Fruit fly (Drosophila melanogaster) whole organism, embryonic: ENCODE data around the gene CG4957.

ENCODE experiments used
- ATbp ChIP-seq: fragments of 200-800 bp; sonication (Bioruptor generic); optimal IDR thresholded peaks from 2 replicates; lab custom pipeline; 2017; ENCODE audit warnings: missing biosample characterization, mild to moderate bottlenecking, missing genetic modification characterization, missing genetic modification reagents
- Adf1 ChIP-seq: fragments of 200-800 bp; sonication (Bioruptor generic); IDR thresholded peaks from 2 replicates; pipeline ENCODE4 v1.3.6; 2022; ENCODE audit warnings: missing biosample characterization, missing genetic modification characterization
- CG1024 ChIP-seq: fragments of 200-800 bp; sonication (Bioruptor generic); IDR thresholded peaks from 2 replicates; pipeline ENCODE4 v1.3.6; 2022; ENCODE audit warnings: missing biosample characterization, missing genetic modification characterization
- CG11093 ChIP-seq: fragments of 200-800 bp; sonication (Bioruptor generic); IDR thresholded peaks from 3 replicates; pipeline ENCODE4 v1.3.6; 2022; ENCODE audit warnings: missing biosample characterization, missing genetic modification characterization
- CG13624 ChIP-seq: fragments of 200-800 bp; sonication (Bioruptor generic); optimal IDR thresholded peaks from 2 replicates; lab custom pipeline; 2016; ENCODE audit warnings: missing biosample characterization, missing genetic modification characterization
- CG1529 ChIP-seq: fragments of 200-800 bp; sonication (Bioruptor generic); optimal IDR thresholded peaks from 3 replicates; lab custom pipeline; 2018; ENCODE audit warnings: missing biosample characterization, missing genetic modification characterization
- CG18262 ChIP-seq: fragments of 200-800 bp; optimal IDR thresholded peaks from 3 replicates; lab custom pipeline; 2019; ENCODE audit warnings: missing biosample characterization, mild to moderate bottlenecking, missing genetic modification characterization, moderate library complexity
- CG2120 ChIP-seq: fragments of 200-800 bp; sonication (Bioruptor generic); optimal IDR thresholded peaks from 3 replicates; lab custom pipeline; 2016; ENCODE audit warnings: missing biosample characterization, missing genetic modification characterization
- CG2678 ChIP-seq: fragments of 200-800 bp; sonication (Bioruptor generic); optimal IDR thresholded peaks from 3 replicates; lab custom pipeline; 2019; ENCODE audit warnings: missing biosample characterization, mild to moderate bottlenecking, missing genetic modification characterization, moderate library complexity
- CG2712 ChIP-seq: fragments of 200-800 bp; optimal IDR thresholded peaks from 3 replicates; lab custom pipeline; 2019; ENCODE audit warnings: missing biosample characterization, mild to moderate bottlenecking, missing genetic modification characterization, moderate library complexity
- CG2889 ChIP-seq: fragments of 200-800 bp; sonication (Bioruptor generic); IDR thresholded peaks from 3 replicates; pipeline ENCODE4 v1.3.6; 2022; ENCODE audit warnings: missing biosample characterization, missing genetic modification characterization
- CG31441 ChIP-seq: fragments of 200-800 bp; sonication (Bioruptor generic); IDR thresholded peaks from 2 replicates; pipeline ENCODE4 v1.3.6; 2022; ENCODE audit warnings: missing biosample characterization, missing genetic modification characterization
- CG3407 ChIP-seq: fragments of 200-800 bp; sonication (Bioruptor generic); optimal IDR thresholded peaks from 2 replicates; lab custom pipeline; 2018; ENCODE audit warnings: missing biosample characterization, mild to moderate bottlenecking, missing genetic modification characterization
- CG6689 ChIP-seq: fragments of 200-800 bp; sonication (Bioruptor generic); IDR thresholded peaks from 2 replicates; pipeline ENCODE4 v1.3.6; 2022; ENCODE audit warnings: missing biosample characterization, missing genetic modification characterization
- CG6791 ChIP-seq: fragments of 200-800 bp; sonication (Bioruptor generic); IDR thresholded peaks from 3 replicates; pipeline ENCODE4 v1.3.6; 2022; ENCODE audit warnings: missing biosample characterization, missing genetic modification characterization; ENCODE audit not compliant: partially characterized antibody
- CG7928 ChIP-seq: fragments of 200-800 bp; sonication (Bioruptor generic); optimal IDR thresholded peaks from 2 replicates; lab custom pipeline; 2017; ENCODE audit warnings: missing biosample characterization, mild to moderate bottlenecking, missing genetic modification characterization
- CG7987 ChIP-seq: fragments of 200-800 bp; sonication (Bioruptor generic); optimal IDR thresholded peaks from 2 replicates; lab custom pipeline; 2018; ENCODE audit warnings: missing biosample characterization, mild to moderate bottlenecking, missing genetic modification characterization, moderate library complexity
- CG8765 ChIP-seq: fragments of 200-800 bp; sonication (Bioruptor generic); IDR thresholded peaks from 2 replicates; pipeline ENCODE4 v1.3.6; 2022; ENCODE audit warnings: missing biosample characterization, missing genetic modification characterization
- CG8924 ChIP-seq: fragments of 200-800 bp; optimal IDR thresholded peaks from 3 replicates; lab custom pipeline; 2019; ENCODE audit warnings: missing biosample characterization, mild to moderate bottlenecking, missing genetic modification characterization, moderate library complexity
- CG9609 ChIP-seq: fragments of 200-800 bp; sonication (Bioruptor generic); optimal IDR thresholded peaks from 3 replicates; lab custom pipeline; 2016; ENCODE audit warnings: missing biosample characterization, missing genetic modification characterization
- Dip2 ChIP-seq: fragments of 200-800 bp; sonication (Bioruptor generic); IDR thresholded peaks from 2 replicates; pipeline ENCODE4 v1.3.6; 2022; ENCODE audit warnings: missing biosample characterization, missing genetic modification characterization
- Dip3 ChIP-seq: fragments of 200-800 bp; sonication (Bioruptor generic); optimal IDR thresholded peaks from 3 replicates; lab custom pipeline; 2016; ENCODE audit warnings: missing biosample characterization, missing genetic modification characterization
- Fer1 ChIP-seq: fragments of 200-800 bp; sonication (Bioruptor generic); optimal IDR thresholded peaks from 2 replicates; lab custom pipeline; 2017; ENCODE audit warnings: missing biosample characterization, mild to moderate bottlenecking, missing genetic modification characterization
- MESR4 ChIP-seq: fragments of 200-800 bp; sonication (Bioruptor generic); optimal IDR thresholded peaks from 2 replicates; lab custom pipeline; 2018; ENCODE audit warnings: missing biosample characterization, mild to moderate bottlenecking, missing genetic modification characterization, moderate library complexity
- Med ChIP-seq: fragments of 200-800 bp; sonication (Bioruptor generic); peaks from one replicate; lab custom pipeline; 2016; ENCODE audit warnings: missing biosample characterization, missing genetic modification characterization, mild to moderate bottlenecking, inconsistent platforms, moderate library complexity
- Sox100B ChIP-seq: fragments of 200-800 bp; sonication (Bioruptor generic); optimal IDR thresholded peaks from 3 replicates; lab custom pipeline; 2018; ENCODE audit warnings: missing biosample characterization, mild to moderate bottlenecking, missing genetic modification characterization
- YL-1 ChIP-seq: fragments of 200-800 bp; sonication (Bioruptor generic); optimal IDR thresholded peaks from 3 replicates; lab custom pipeline; 2017; ENCODE audit warnings: missing biosample characterization, mild to moderate bottlenecking, missing genetic modification characterization
- al ChIP-seq: fragments of 200-800 bp; sonication (Bioruptor generic); IDR thresholded peaks from 2 replicates; pipeline ENCODE4 v1.3.6; 2022; ENCODE audit warnings: missing biosample characterization, missing genetic modification characterization
- aop ChIP-seq: fragments of 200-800 bp; sonication (Bioruptor generic); IDR thresholded peaks from 2 replicates; pipeline ENCODE4 v1.3.6; 2022; ENCODE audit warnings: missing biosample characterization, missing genetic modification characterization
- ase ChIP-seq: fragments of 200-800 bp; sonication (Bioruptor generic); IDR thresholded peaks from 3 replicates; pipeline ENCODE4 v1.3.6; 2022; ENCODE audit warnings: missing biosample characterization, missing genetic modification characterization
- az2 ChIP-seq: fragments of 200-800 bp; sonication (Bioruptor generic); optimal IDR thresholded peaks from 3 replicates; lab custom pipeline; 2016; ENCODE audit warnings: missing biosample characterization, missing genetic modification characterization
- btn ChIP-seq: fragments of 200-800 bp; sonication (Bioruptor generic); optimal IDR thresholded peaks from 2 replicates; lab custom pipeline; 2016; ENCODE audit warnings: missing biosample characterization, missing genetic modification characterization
- chinmo ChIP-seq: fragments of 200-800 bp; sonication (Bioruptor generic); IDR thresholded peaks from 4 replicates; pipeline ENCODE4 v1.3.6; 2022; ENCODE audit warnings: missing biosample characterization, missing genetic modification characterization; ENCODE audit not compliant: partially characterized antibody
- dati ChIP-seq: fragments of 200-800 bp; sonication (Bioruptor generic); IDR thresholded peaks from 2 replicates; pipeline ENCODE4 v1.3.6; 2022; ENCODE audit warnings: missing biosample characterization, missing genetic modification characterization
- dysf ChIP-seq: fragments of 200-800 bp; sonication (Bioruptor generic); IDR thresholded peaks from 3 replicates; pipeline ENCODE4 v1.3.6; 2022; ENCODE audit warnings: missing biosample characterization, missing genetic modification characterization
- emc ChIP-seq: fragments of 200-800 bp; sonication (Bioruptor generic); optimal IDR thresholded peaks from 2 replicates; lab custom pipeline; 2016; ENCODE audit warnings: missing biosample characterization, missing genetic modification characterization
- eve ChIP-seq, 2 experiments: fragments of >200 bp; optimal IDR thresholded peaks; 2 replicates each; lab custom pipeline; 2017; ENCODE audit warnings: missing biosample characterization in 2 of 2, missing genetic modification characterization in 2 of 2
- fd3F ChIP-seq: fragments of 200-800 bp; sonication (Bioruptor generic); optimal IDR thresholded peaks from 2 replicates; lab custom pipeline; 2018; ENCODE audit warnings: missing biosample characterization, mild to moderate bottlenecking, missing genetic modification characterization, moderate library complexity
- fu2 ChIP-seq: fragments of 200-800 bp; sonication (Bioruptor generic); optimal IDR thresholded peaks from 2 replicates; lab custom pipeline; 2016; ENCODE audit warnings: missing biosample characterization, missing genetic modification characterization
- gfzf ChIP-seq: fragments of 200-800 bp; sonication (Bioruptor generic); optimal IDR thresholded peaks from 2 replicates; lab custom pipeline; 2016; ENCODE audit warnings: missing biosample characterization, mild to moderate bottlenecking, missing genetic modification characterization, moderate library complexity
- hth ChIP-seq: fragments of >200 bp; optimal IDR thresholded peaks from 2 replicates; lab custom pipeline; 2017; ENCODE audit warnings: inconsistent platforms
- mirr ChIP-seq: fragments of 200-800 bp; sonication (Bioruptor generic); optimal IDR thresholded peaks from 3 replicates; lab custom pipeline; 2018; ENCODE audit warnings: missing biosample characterization, mild to moderate bottlenecking, missing genetic modification characterization
- nau ChIP-seq: fragments of 200-800 bp; sonication (Bioruptor generic); optimal IDR thresholded peaks from 3 replicates; lab custom pipeline; 2017; ENCODE audit warnings: missing biosample characterization, mild to moderate bottlenecking, missing genetic modification characterization, missing genetic modification reagents
- org-1 ChIP-seq: fragments of 200-800 bp; sonication (Bioruptor generic); optimal IDR thresholded peaks from 2 replicates; lab custom pipeline; 2017; ENCODE audit warnings: missing biosample characterization, missing genetic modification characterization
- p53 ChIP-seq: fragments of 200-800 bp; sonication (Bioruptor generic); optimal IDR thresholded peaks from 2 replicates; lab custom pipeline; 2016; ENCODE audit warnings: missing biosample characterization, missing genetic modification characterization
- pros ChIP-seq: fragments of 200-800 bp; sonication (Bioruptor generic); optimal IDR thresholded peaks from 3 replicates; lab custom pipeline; 2019; ENCODE audit warnings: missing biosample characterization, mild to moderate bottlenecking, missing genetic modification characterization, moderate library complexity
- sc ChIP-seq, 3 experiments: fragments of >200 bp in 2 of 3; fragments of 200-800 bp in 1 of 3; sonication (Bioruptor generic) in 1 of 3; optimal IDR thresholded peaks; 2 replicates in 2 of 3; 3 replicates in 1 of 3; lab custom pipeline; 2017; ENCODE audit warnings: mild to moderate bottlenecking in 1 of 3, missing biosample characterization in 1 of 3, missing genetic modification characterization in 1 of 3, missing genetic modification reagents in 1 of 3
- shn ChIP-seq: fragments of 200-800 bp; sonication (Bioruptor generic); optimal IDR thresholded peaks from 3 replicates; lab custom pipeline; 2016; ENCODE audit warnings: missing biosample characterization, missing genetic modification characterization
- tap ChIP-seq: fragments of 200-800 bp; optimal IDR thresholded peaks from 3 replicates; lab custom pipeline; 2019; ENCODE audit warnings: missing biosample characterization, mild to moderate bottlenecking, missing genetic modification characterization, moderate library complexity
- tio ChIP-seq: fragments of 200-800 bp; sonication (Bioruptor generic); optimal IDR thresholded peaks from 2 replicates; lab custom pipeline; 2017; ENCODE audit warnings: missing biosample characterization, missing genetic modification characterization, inconsistent platforms
- toy ChIP-seq: fragments of 200-800 bp; sonication (Bioruptor generic); IDR thresholded peaks from 2 replicates; pipeline ENCODE4 v1.3.6; 2022; ENCODE audit warnings: missing biosample characterization, missing genetic modification characterization
- z ChIP-seq: fragments of 200-800 bp; sonication (Bioruptor generic); IDR thresholded peaks from 3 replicates; pipeline ENCODE4 v1.3.6; 2022; ENCODE audit warnings: missing biosample characterization, missing genetic modification characterization

The CG4957 gene

dm6 chr2L:10276846-10277245, 8.2 kb downstream of the CG4957 start (continued):
- TF ChIP-seq CG31441 (no peak), Fer1 (GFP tag; lab: Kevin White, UChicago) (no peak), CG1024 (GFP tag; lab: Robert Waterston, UW) (no peak), CG2889 (no peak), Adf1 (GFP tag; lab: Robert Waterston, UW) (no peak), aop (GFP tag; lab: Robert Waterston, UW) (no peak), CG6689 (peak; percentile 19; the same call in 1 of the 2 replicates), al (GFP tag; lab: Robert Waterston, UW) (no peak), org-1 (no peak), CG1529 (GFP tag; lab: Kevin White, UChicago) (no peak), btn (peak; percentile 17), CG7928 (GFP tag; lab: Kevin White, UChicago) (no peak), hth (lab: Kevin White, UChicago) (no peak), gfzf (no peak), CG3407 (peak; percentile 18), dysf (GFP tag; lab: Robert Waterston, UW) (no peak), eve (GFP tag; optimal IDR thresholded peaks at IDR 0.05; lab: Kevin White, UChicago) (peak in 1 of 2 experiments; percentile 81), CG9609 (GFP tag; lab: Kevin White, UChicago) (peak; percentile 13), CG18262 (tag; lab: Kevin White, UChicago) (peak; percentile 20), ATbp (GFP tag; lab: Kevin White, UChicago) (no peak), fd3F (GFP tag; lab: Kevin White, UChicago) (no peak), CG8924 (tag; lab: Kevin White, UChicago) (no peak), pros (no peak), nau (GFP tag; lab: Kevin White, UChicago) (no peak), tio (no peak), az2 (GFP tag; lab: Kevin White, UChicago) (peak; percentile 32), dati (GFP tag; lab: Robert Waterston, UW) (0 out of 2 replicates have a peak, but pooled peaks have one; percentile 8), CG2712 (tag; lab: Kevin White, UChicago) (no peak), emc (GFP tag; lab: Kevin White, UChicago) (no peak), Sox100B (GFP tag; lab: Kevin White, UChicago) (no peak), tap (tag; lab: Kevin White, UChicago) (no peak), sc (optimal IDR thresholded peaks at IDR 0.05; lab: Kevin White, UChicago) (no peak), sc (GFP tag; optimal IDR thresholded peaks at IDR 0.05; lab: Kevin White, UChicago) (no peak), fu2 (GFP tag; lab: Kevin White, UChicago) (no peak), toy (GFP tag; lab: Robert Waterston, UW) (no peak), CG2120 (GFP tag; lab: Kevin White, UChicago) (no peak), YL-1 (GFP tag; lab: Kevin White, UChicago) (no peak), CG7987 (GFP tag; lab: Kevin White, UChicago) (peak; percentile 11), ase (peak; percentile 25; the same call in 1 of the 3 replicates), Med (peak; percentile 86), CG6791 (no peak), shn (GFP tag; lab: Kevin White, UChicago) (peak; percentile 10), chinmo (no peak; the same call in 3 of the 4 replicates), Dip3 (GFP tag; lab: Kevin White, UChicago) (no peak), Dip2 (GFP tag; lab: Robert Waterston, UW) (no peak), p53 (GFP tag; lab: Kevin White, UChicago) (peak; percentile 11), CG11093 (0 out of 3 replicates have a peak, but pooled peaks have one; percentile 43), MESR4 (peak; percentile 24), CG8765 (GFP tag; lab: Robert Waterston, UW) (no peak), CG2678 (tag; lab: Kevin White, UChicago) (no peak), CG13624 (GFP tag; lab: Kevin White, UChicago) (peak; percentile 33), mirr (GFP tag; lab: Kevin White, UChicago) (no peak), z (GFP tag; lab: Robert Waterston, UW) (no peak)
